Worm (Caenorhabditis elegans) whole organism, L1 larva: ENCODE measurements around the gene pak-2.

Experiments used
- blmp-1 ChIP-seq: fragments of 150-350 bp; optimal IDR thresholded peaks from 2 replicates; lab custom pipeline; 2014; ENCODE audit warnings: missing biosample characterization, missing genetic modification characterization
- ces-1 ChIP-seq: fragments of 150-350 bp; optimal IDR thresholded peaks from 2 replicates; lab custom pipeline; 2014; ENCODE audit warnings: missing biosample characterization, missing genetic modification reagents, missing genetic modification characterization
- elt-2 ChIP-seq: sonication (generic microtip); optimal IDR thresholded peaks from 2 replicates; lab custom pipeline; 2016; ENCODE audit warnings: missing genetic modification characterization, mild to moderate bottlenecking, inconsistent platforms, missing compliant biosample characterization, missing genetic modification reagents
- nhr-76 ChIP-seq: sonication (generic microtip); optimal IDR thresholded peaks from 2 replicates; lab custom pipeline; 2017; ENCODE audit warnings: missing biosample characterization, missing genetic modification characterization
- nhr-84 ChIP-seq: sonication (generic microtip); optimal IDR thresholded peaks from 2 replicates; lab custom pipeline; 2017; ENCODE audit warnings: missing biosample characterization, missing genetic modification characterization
- sptf-1 ChIP-seq: fragments of 150-350 bp; optimal IDR thresholded peaks from 2 replicates; lab custom pipeline; 2014; ENCODE audit warnings: missing biosample characterization, missing genetic modification characterization

- TF ChIP-seq nhr-76 (tag; lab: Kevin White, UChicago) (no peak), elt-2 (tag; lab: Kevin White, UChicago) (no peak), ces-1 (GFP tag; lab: Kevin White, UChicago) (no peak), blmp-1 (no peak), nhr-84 (tag; lab: Kevin White, UChicago) (no peak), sptf-1 (tag; lab: Kevin White, UChicago) (no peak)
Observed at ce11 chrV:11056484-11056883, 17.3 kb upstream of the pak-2 start.
